Fruit fly (Drosophila melanogaster): ENCODE results near the gene inaF-A.

The inaF-A gene

dm6 chrX:11685918-11686640 is 47.6 kb downstream of the inaF-A start:
- peak; percentile 66 for TF ChIP-seq noc (tag; optimal IDR thresholded peaks at IDR 0.05)

- peak; percentile 25 for TF ChIP-seq noc (tag; optimal IDR thresholded peaks at IDR 0.05)
Measured at dm6 chrX:11684462-11684861, 49.2 kb downstream of the inaF-A start.

dm6 chrX:11683480-11683879 is 50.2 kb downstream of the inaF-A start:
- TF ChIP-seq noc (tag; optimal IDR thresholded peaks at IDR 0.05): peak; percentile 15

- peak; percentile 79 for TF ChIP-seq noc (tag; optimal IDR thresholded peaks at IDR 0.05)
Measured at dm6 chrX:11681558-11682551, 51.8 kb downstream of the inaF-A start.

dm6 chrX:11680405-11680804 is 53.3 kb downstream of the inaF-A start:
- no peak for TF ChIP-seq noc (tag; optimal IDR thresholded peaks at IDR 0.05)

dm6 chrX:11679461-11679860 is 54.2 kb downstream of the inaF-A start:
- peak; percentile 23 for TF ChIP-seq noc (tag; optimal IDR thresholded peaks at IDR 0.05)

- no peak for TF ChIP-seq noc (tag; optimal IDR thresholded peaks at IDR 0.05)
Measured at dm6 chrX:11678539-11679040, 55.1 kb downstream of the inaF-A start, which contains the start of the genes Vlet and bif. Gene Vlet (minus strand): TSS chrX:11678589. Gene bif (plus strand): TSS chrX:11678970.
